Worm (Caenorhabditis elegans): Measurements from ENCODE around the gene clec-247.

Gene clec-247

DNA sequence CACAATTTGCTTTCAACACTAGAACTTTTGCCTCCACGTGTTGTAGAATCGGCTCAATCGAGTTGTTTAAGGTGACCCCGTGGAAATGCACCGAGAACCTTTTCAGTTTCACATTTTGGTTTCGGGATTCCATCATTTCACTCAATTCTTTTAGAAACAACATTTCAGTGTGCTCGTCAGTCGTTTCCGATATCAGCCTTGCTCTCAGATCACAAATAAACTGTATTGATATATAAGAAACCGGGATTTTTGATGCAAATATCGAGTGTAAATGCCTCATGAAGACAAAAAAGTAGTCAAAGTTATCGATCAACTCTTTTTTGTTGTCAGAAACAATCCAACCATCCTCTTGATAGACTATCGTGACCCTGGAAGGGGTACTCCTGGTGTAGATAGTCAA lies 17.2 kb upstream of the clec-247 start:
- TF ChIP-seq nhr-2 (tag; optimal IDR thresholded peaks at IDR 0.05) = no peak
- no peak for TF ChIP-seq ceh-43 (GFP tag; optimal IDR thresholded peaks at IDR 0.05)
- TF ChIP-seq sem-2 (GFP tag; optimal IDR thresholded peaks at IDR 0.05) = no peak
- TF ChIP-seq lin-32 (GFP tag; optimal IDR thresholded peaks at IDR 0.05) = no peak
- no peak for TF ChIP-seq ces-1 (GFP tag; optimal IDR thresholded peaks at IDR 0.05)
- TF ChIP-seq elt-1 (tag; optimal IDR thresholded peaks at IDR 0.05; ENCODE audit: borderline replicate concordance, insufficient read depth) = no peak
- no peak for TF ChIP-seq mab-5 (tag; optimal IDR thresholded peaks at IDR 0.05)

DNA sequence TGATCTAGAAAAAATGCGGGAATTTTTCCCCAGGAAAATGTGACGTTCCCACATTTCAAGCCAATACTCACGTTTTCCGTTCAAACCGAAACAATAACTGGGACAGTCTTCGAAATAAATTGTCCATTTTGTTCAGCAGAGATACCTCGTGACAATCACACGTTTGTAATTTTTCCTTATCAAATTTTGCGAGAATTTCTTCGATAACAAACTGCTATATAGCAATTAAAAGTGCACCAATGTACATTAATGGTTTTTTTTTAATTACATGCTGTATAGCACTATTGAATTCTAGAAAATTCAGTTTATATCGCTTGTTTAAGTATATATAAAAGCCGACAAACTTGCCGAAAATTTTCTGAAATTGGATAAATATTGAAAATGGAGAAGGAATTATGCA lies 16.5 kb upstream of the clec-247 start, which contains the start of gene R10E8.6:
TSS of gene R10E8.6 (minus strand) at position 154 of the 400 bp plus-strand sequence.
- TF ChIP-seq unc-120 (tag; optimal IDR thresholded peaks at IDR 0.05; ENCODE audit: poor library complexity, severe bottlenecking) = no peak
- no peak for TF ChIP-seq ztf-11 (tag; optimal IDR thresholded peaks at IDR 0.05)
- no peak for TF ChIP-seq mls-2 (tag; optimal IDR thresholded peaks at IDR 0.05)
- TF ChIP-seq unc-62 (GFP tag; optimal IDR thresholded peaks at IDR 0.05) = no peak
- TF ChIP-seq mab-5 (tag; optimal IDR thresholded peaks at IDR 0.05) = no peak
- no peak for TF ChIP-seq nhr-237 (tag; optimal IDR thresholded peaks at IDR 0.05)
- TF ChIP-seq cnd-1 (tag; optimal IDR thresholded peaks at IDR 0.05) = no peak
- TF ChIP-seq zip-8 (tag; optimal IDR thresholded peaks at IDR 0.05) = no peak
- TF ChIP-seq ham-2 (GFP tag; optimal IDR thresholded peaks at IDR 0.05) = no peak
- TF ChIP-seq tbx-8 (GFP tag; optimal IDR thresholded peaks at IDR 0.05) = no peak

DNA sequence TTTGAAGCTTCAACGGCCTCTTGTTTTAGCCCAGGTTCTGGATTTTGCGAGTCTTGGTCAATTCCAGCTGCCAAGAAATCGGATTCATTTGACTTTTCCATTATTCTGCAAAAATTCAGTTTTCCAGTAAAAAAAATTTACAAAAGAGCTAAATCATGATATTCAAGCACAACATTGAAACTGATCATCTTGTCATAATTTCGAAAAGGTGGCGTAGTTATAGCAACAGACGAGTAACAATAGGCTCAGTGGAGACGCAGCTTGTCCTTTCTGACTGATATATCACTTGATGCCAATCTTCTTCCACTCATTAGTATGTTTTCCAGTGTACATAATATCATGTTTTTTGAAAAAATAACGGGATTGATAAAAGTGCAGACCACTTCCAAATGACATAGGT lies 14.0 kb upstream of the clec-247 start, which contains the start of gene fbxa-213:
TSS of gene fbxa-213 (minus strand) at position 101 of the 400 bp plus-strand sequence.
- TF ChIP-seq lsy-2 (tag; optimal IDR thresholded peaks at IDR 0.05) (no peak), cnd-1 (tag; optimal IDR thresholded peaks at IDR 0.05) (no peak), mab-5 (tag; optimal IDR thresholded peaks at IDR 0.05) (no peak), mls-2 (tag; optimal IDR thresholded peaks at IDR 0.05) (no peak), flh-1 (GFP tag; optimal IDR thresholded peaks at IDR 0.05) (no peak), ceh-83 (GFP tag; optimal IDR thresholded peaks at IDR 0.05) (no peak), nhr-12 (tag; optimal IDR thresholded peaks at IDR 0.05) (no peak), ztf-11 (tag; optimal IDR thresholded peaks at IDR 0.05) (no peak), nhr-2 (tag; optimal IDR thresholded peaks at IDR 0.05) (no peak), unc-120 (tag; optimal IDR thresholded peaks at IDR 0.05; ENCODE audit: poor library complexity, severe bottlenecking) (no peak), ham-2 (GFP tag; optimal IDR thresholded peaks at IDR 0.05) (no peak), drap-1 (GFP tag; optimal IDR thresholded peaks at IDR 0.05) (no peak)

DNA sequence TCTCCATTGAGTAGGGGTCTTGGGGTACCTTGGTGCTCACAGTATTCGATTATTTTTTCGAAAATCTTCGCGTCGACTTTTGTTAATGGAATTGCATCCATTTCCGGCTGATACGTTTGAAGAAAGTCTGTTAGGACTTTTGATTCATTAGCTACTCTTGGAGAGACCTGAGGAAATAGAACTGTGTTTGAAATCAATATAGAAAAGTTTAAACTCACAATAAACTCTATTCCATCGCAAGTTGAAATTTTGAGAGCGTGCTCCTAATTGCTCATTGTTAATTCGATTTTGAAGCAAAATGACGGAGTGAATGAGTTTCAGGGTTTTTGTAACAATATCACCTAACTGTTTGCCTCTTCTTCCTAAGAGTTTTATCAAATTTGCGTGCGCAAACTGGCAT lies 12.8 kb upstream of the clec-247 start, which contains the start of gene skr-6:
TSS of gene skr-6 (minus strand) at position 101 of the 400 bp plus-strand sequence.
- TF ChIP-seq ces-1 (GFP tag; optimal IDR thresholded peaks at IDR 0.05) (no peak), blmp-1 (tag; optimal IDR thresholded peaks at IDR 0.05) (no peak), cnd-1 (tag; optimal IDR thresholded peaks at IDR 0.05) (no peak), bed-3 (GFP tag; optimal IDR thresholded peaks at IDR 0.05) (no peak), elt-1 (tag; optimal IDR thresholded peaks at IDR 0.05; ENCODE audit: borderline replicate concordance, insufficient read depth) (no peak)

DNA sequence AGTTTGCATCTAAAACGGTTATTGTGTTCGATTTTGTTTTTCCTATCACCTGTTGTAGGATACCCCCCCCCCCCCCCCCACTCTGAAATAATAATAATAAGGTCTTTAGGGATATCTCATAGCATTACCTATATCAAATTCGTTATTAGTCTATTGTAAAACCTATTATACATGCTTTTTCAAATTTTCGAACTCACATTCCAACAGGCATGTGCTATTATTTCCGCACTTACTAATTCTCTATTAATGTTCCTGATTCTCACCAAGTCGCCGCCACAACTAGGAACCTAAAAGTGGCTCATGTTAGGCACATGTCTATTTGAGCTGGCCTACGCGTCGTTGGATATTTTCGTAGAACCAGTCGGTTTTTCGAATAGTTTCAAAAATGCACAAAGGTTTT lies 12.3 kb upstream of the clec-247 start, which contains the start of gene Y37H2C.4:
TSS of gene Y37H2C.4 (plus strand) at position 301 of the 400 bp plus-strand sequence.
- TF ChIP-seq tbx-8 (GFP tag; optimal IDR thresholded peaks at IDR 0.05) = no peak
- TF ChIP-seq lin-13 (tag; optimal IDR thresholded peaks at IDR 0.05) = no peak
- no peak for TF ChIP-seq unc-39 (tag; optimal IDR thresholded peaks at IDR 0.05)
- no peak for TF ChIP-seq blmp-1 (tag; optimal IDR thresholded peaks at IDR 0.05)
- no peak for TF ChIP-seq elt-3 (tag; optimal IDR thresholded peaks at IDR 0.05)
- no peak for TF ChIP-seq mab-5 (tag; optimal IDR thresholded peaks at IDR 0.05)

DNA sequence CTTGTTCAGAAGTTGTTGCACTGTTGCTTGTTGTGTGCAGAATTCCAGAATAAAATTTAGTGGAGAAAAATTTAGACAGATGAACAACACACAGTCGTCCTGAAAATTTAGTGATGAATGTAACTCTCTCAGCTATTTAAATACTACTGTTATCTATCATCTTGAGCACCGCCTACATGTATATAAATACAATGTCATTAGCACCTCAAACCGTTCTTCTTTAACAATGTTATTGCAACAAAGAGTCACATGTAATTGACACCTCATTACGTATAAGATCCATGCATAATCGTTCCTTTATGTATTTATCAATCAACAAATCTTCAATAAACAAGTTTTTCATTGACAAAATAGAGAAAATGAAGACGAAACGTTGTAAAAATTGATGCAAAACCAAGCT lies 1.9 kb upstream of the clec-247 start, which contains the start of gene Y51A2A.16:
TSS of gene Y51A2A.16 (minus strand) at position 101 of the 400 bp plus-strand sequence.
- TF ChIP-seq hlh-1 (tag; optimal IDR thresholded peaks at IDR 0.05) (no peak), unc-62 (GFP tag; optimal IDR thresholded peaks at IDR 0.05) (no peak), lin-32 (GFP tag; optimal IDR thresholded peaks at IDR 0.05) (no peak), elt-3 (tag; optimal IDR thresholded peaks at IDR 0.05) (no peak)

DNA sequence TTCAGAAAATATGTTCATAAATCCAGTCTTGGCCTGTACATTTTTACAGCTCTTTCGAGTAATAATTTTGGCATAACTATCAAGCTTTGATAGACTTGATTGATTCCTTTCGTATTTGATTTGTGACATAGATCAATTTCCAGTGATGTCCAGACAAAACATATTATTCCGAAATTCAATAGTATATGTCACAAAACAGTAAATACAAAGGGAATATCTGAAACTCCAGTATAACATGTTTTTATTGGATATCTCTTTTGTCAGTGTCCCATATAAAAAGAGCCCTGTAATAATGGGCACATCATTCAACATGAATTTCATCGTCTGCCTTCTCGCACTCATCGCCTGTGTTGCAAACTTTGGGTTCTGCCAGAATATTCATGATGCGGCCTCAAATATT lies 7.9 kb downstream of the clec-247 start, which contains the start of gene Y51A2A.4:
TSS of gene Y51A2A.4 (plus strand) at position 301 of the 400 bp plus-strand sequence.
- TF ChIP-seq bed-3 (GFP tag; optimal IDR thresholded peaks at IDR 0.05) = no peak
- no peak for TF ChIP-seq nhr-76 (tag; optimal IDR thresholded peaks at IDR 0.05)
- no peak for TF ChIP-seq lsy-2 (tag; optimal IDR thresholded peaks at IDR 0.05)
- TF ChIP-seq lin-13 (tag; optimal IDR thresholded peaks at IDR 0.05) = no peak
- TF ChIP-seq tbx-8 (GFP tag; optimal IDR thresholded peaks at IDR 0.05) = no peak
- no peak for TF ChIP-seq sem-2 (GFP tag; optimal IDR thresholded peaks at IDR 0.05)
- no peak for TF ChIP-seq ztf-11 (tag; optimal IDR thresholded peaks at IDR 0.05)
- TF ChIP-seq nhr-28 (tag; optimal IDR thresholded peaks at IDR 0.05) = no peak
- TF ChIP-seq zip-8 (tag; optimal IDR thresholded peaks at IDR 0.05) = no peak
- no peak for TF ChIP-seq sptf-1 (tag; optimal IDR thresholded peaks at IDR 0.05)
- no peak for TF ChIP-seq hlh-1 (tag; optimal IDR thresholded peaks at IDR 0.05)
- TF ChIP-seq elt-3 (tag; optimal IDR thresholded peaks at IDR 0.05) = no peak

All from whole organism, mixed stage, embryonic.